Worm (Caenorhabditis elegans) whole organism, L3 larva: ENCODE measurements around the gene prk-1.

ENCODE experiments used
- ama-1 ChIP-seq: fragments of 150-350 bp; optimal IDR thresholded peaks from 2 replicates; lab custom pipeline; 2018
- ceh-82 ChIP-seq: fragments of 150-350 bp; optimal IDR thresholded peaks from 2 replicates; lab custom pipeline; 2014; ENCODE audit warnings: missing biosample characterization, missing genetic modification characterization
- egl-27 ChIP-seq: sonication (generic microtip); optimal IDR thresholded peaks from 4 replicates; lab custom pipeline; 2017; ENCODE audit warnings: missing biosample characterization, missing genetic modification reagents, missing genetic modification characterization
- fos-1 ChIP-seq: fragments of 150-350 bp; optimal IDR thresholded peaks from 2 replicates; lab custom pipeline; 2014; ENCODE audit warnings: missing biosample characterization, missing genetic modification characterization
- lin-15B ChIP-seq: fragments of 150-350 bp; optimal IDR thresholded peaks from 2 replicates; lab custom pipeline; 2014; ENCODE audit warnings: missing biosample characterization, missing genetic modification characterization
- lin-39 ChIP-seq: fragments of 150-350 bp; optimal IDR thresholded peaks from 2 replicates; lab custom pipeline; 2018; ENCODE audit warnings: missing biosample characterization, missing genetic modification reagents, missing genetic modification characterization
- nhr-237 ChIP-seq: fragments of 150-350 bp; optimal IDR thresholded peaks from 2 replicates; lab custom pipeline; 2014; ENCODE audit warnings: missing biosample characterization, missing genetic modification characterization
- pha-4 ChIP-seq: fragments of 150-350 bp; optimal IDR thresholded peaks from 2 replicates; lab custom pipeline; 2014; ENCODE audit warnings: missing biosample characterization, missing genetic modification reagents, missing genetic modification characterization
- zag-1 ChIP-seq: fragments of 150-350 bp; optimal IDR thresholded peaks from 2 replicates; lab custom pipeline; 2014; ENCODE audit warnings: missing biosample characterization, missing genetic modification characterization
- ztf-4 ChIP-seq: fragments of 150-350 bp; optimal IDR thresholded peaks from 2 replicates; lab custom pipeline; 2014; ENCODE audit warnings: missing biosample characterization, missing genetic modification characterization

DNA sequence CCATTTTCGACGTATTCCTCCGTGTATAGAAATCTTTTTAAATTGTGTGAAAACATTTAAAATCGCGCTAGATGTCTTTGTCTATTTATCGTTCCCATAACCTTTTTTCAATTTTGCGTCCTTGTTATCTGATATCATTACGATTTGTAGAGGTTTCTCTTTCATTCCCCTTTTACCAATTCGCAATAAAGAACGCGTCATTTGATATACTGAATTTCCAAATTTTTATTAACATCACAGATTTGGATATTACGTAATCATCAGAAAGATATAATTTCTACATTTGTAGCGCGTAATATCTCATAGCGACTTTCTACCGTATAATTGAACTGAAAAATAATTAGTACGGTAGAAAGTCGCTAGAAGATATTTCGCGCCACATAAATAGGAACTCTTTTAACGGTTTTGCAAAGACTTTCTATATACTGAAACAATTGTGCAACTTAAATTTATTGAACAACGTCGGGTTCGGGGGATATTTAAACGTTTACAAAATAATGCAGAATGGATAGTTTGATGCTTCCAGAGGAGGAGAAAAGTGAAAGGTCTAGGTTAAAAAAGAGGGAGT, 31.2 kb upstream of the prk-1 start:
- TF ChIP-seq lin-15B (tag; lab: Kevin White, UChicago) (no peak), ama-1 (lab: Kevin White, UChicago) (no peak), pha-4 (tag; lab: Kevin White, UChicago) (no peak), zag-1 (tag; lab: Kevin White, UChicago) (no peak), egl-27 (tag; lab: Kevin White, UChicago) (no peak), ztf-4 (no peak), nhr-237 (tag; lab: Kevin White, UChicago) (no peak), ceh-82 (tag; lab: Kevin White, UChicago) (no peak), fos-1 (no peak), lin-39 (tag; lab: Kevin White, UChicago) (no peak)
